Worm (Caenorhabditis elegans): ENCODE data around the gene lmtr-2.

Gene lmtr-2

ce11 chrV:8041336-8041868 is 30.5 kb upstream of the lmtr-2 start:
- TF ChIP-seq ref-1 (GFP tag; conservative IDR thresholded peaks at IDR 0.05) = no peak
- TF ChIP-seq ztf-29 (GFP tag; IDR thresholded peaks at IDR 0.05) = no peak
- no peak for TF ChIP-seq T22C8.4 (GFP tag; IDR thresholded peaks at IDR 0.05)
- no peak for TF ChIP-seq cog-1 (tag; optimal IDR thresholded peaks at IDR 0.05)
- no peak for TF ChIP-seq tab-1 (GFP tag; IDR thresholded peaks at IDR 0.05)
- no peak for TF ChIP-seq flt-1 (GFP tag; IDR thresholded peaks at IDR 0.05)
- TF ChIP-seq med-1 (GFP tag; optimal IDR thresholded peaks at IDR 0.05; ENCODE audit: insufficient read depth) = no peak
- TF ChIP-seq klf-2 (GFP tag; conservative IDR thresholded peaks at IDR 0.05) = no peak
- no peak for TF ChIP-seq ztf-23 (GFP tag; IDR thresholded peaks at IDR 0.05)

ce11 chrV:8040247-8041084 is 29.6 kb upstream of the lmtr-2 start:
- TF ChIP-seq cog-1 (tag; optimal IDR thresholded peaks at IDR 0.05) (no peak), ztf-29 (GFP tag; IDR thresholded peaks at IDR 0.05) (no peak), T22C8.4 (GFP tag; IDR thresholded peaks at IDR 0.05) (no peak), tab-1 (GFP tag; IDR thresholded peaks at IDR 0.05) (no peak), ztf-23 (GFP tag; IDR thresholded peaks at IDR 0.05) (no peak), flt-1 (GFP tag; IDR thresholded peaks at IDR 0.05) (no peak), klf-2 (GFP tag; conservative IDR thresholded peaks at IDR 0.05) (no peak), med-1 (GFP tag; optimal IDR thresholded peaks at IDR 0.05; ENCODE audit: insufficient read depth) (no peak), ref-1 (GFP tag; conservative IDR thresholded peaks at IDR 0.05) (no peak)

ce11 chrV:8039606-8040005 is 28.7 kb upstream of the lmtr-2 start:
- TF ChIP-seq ref-1 (GFP tag; conservative IDR thresholded peaks at IDR 0.05) (no peak), ztf-23 (GFP tag; IDR thresholded peaks at IDR 0.05) (no peak), med-1 (GFP tag; optimal IDR thresholded peaks at IDR 0.05; ENCODE audit: insufficient read depth) (no peak), cog-1 (tag; optimal IDR thresholded peaks at IDR 0.05) (no peak), flt-1 (GFP tag; IDR thresholded peaks at IDR 0.05) (peak; percentile 58; the same call in 1 of the 2 replicates), T22C8.4 (GFP tag; IDR thresholded peaks at IDR 0.05) (no peak), ztf-29 (GFP tag; IDR thresholded peaks at IDR 0.05) (no peak)

ce11 chrV:8039085-8039525 is 28.2 kb upstream of the lmtr-2 start:
- no peak for TF ChIP-seq T22C8.4 (GFP tag; IDR thresholded peaks at IDR 0.05)
- TF ChIP-seq klf-2 (GFP tag; conservative IDR thresholded peaks at IDR 0.05) = no peak
- TF ChIP-seq ztf-23 (GFP tag; IDR thresholded peaks at IDR 0.05) = peak; percentile 56; the same call in 1 of the 2 replicates
- peak; percentile 38 for TF ChIP-seq flt-1 (GFP tag; IDR thresholded peaks at IDR 0.05)

ce11 chrV:8035947-8036346 is 25.0 kb upstream of the lmtr-2 start, which contains the start of gene ZC513.14:
TSS of gene ZC513.14 (minus strand) at chrV:8036047.
- TF ChIP-seq klf-2 (GFP tag; conservative IDR thresholded peaks at IDR 0.05) (no peak), cog-1 (tag; optimal IDR thresholded peaks at IDR 0.05) (no peak), ztf-29 (GFP tag; IDR thresholded peaks at IDR 0.05) (no peak), tab-1 (GFP tag; IDR thresholded peaks at IDR 0.05) (no peak), med-1 (GFP tag; optimal IDR thresholded peaks at IDR 0.05; ENCODE audit: insufficient read depth) (no peak), flt-1 (GFP tag; IDR thresholded peaks at IDR 0.05) (no peak), ref-1 (GFP tag; conservative IDR thresholded peaks at IDR 0.05) (no peak), T22C8.4 (GFP tag; IDR thresholded peaks at IDR 0.05) (no peak), ztf-23 (GFP tag; IDR thresholded peaks at IDR 0.05) (no peak)

- no peak for TF ChIP-seq T22C8.4 (GFP tag; IDR thresholded peaks at IDR 0.05)
- no peak for TF ChIP-seq med-1 (GFP tag; optimal IDR thresholded peaks at IDR 0.05; ENCODE audit: insufficient read depth)
- TF ChIP-seq klf-2 (GFP tag; conservative IDR thresholded peaks at IDR 0.05) = no peak
- TF ChIP-seq ztf-29 (GFP tag; IDR thresholded peaks at IDR 0.05) = no peak
- TF ChIP-seq cog-1 (tag; optimal IDR thresholded peaks at IDR 0.05) = no peak
- no peak for TF ChIP-seq tab-1 (GFP tag; IDR thresholded peaks at IDR 0.05)
- no peak for TF ChIP-seq ztf-23 (GFP tag; IDR thresholded peaks at IDR 0.05)
- TF ChIP-seq flt-1 (GFP tag; IDR thresholded peaks at IDR 0.05) = no peak
- TF ChIP-seq ref-1 (GFP tag; conservative IDR thresholded peaks at IDR 0.05) = no peak
Observed at ce11 chrV:8034811-8035210, 23.9 kb upstream of the lmtr-2 start, which contains the start of gene algn-12. TSS of gene algn-12 (plus strand) at chrV:8035111.

- TF ChIP-seq klf-2 (GFP tag; conservative IDR thresholded peaks at IDR 0.05) = no peak
- no peak for TF ChIP-seq ztf-29 (GFP tag; IDR thresholded peaks at IDR 0.05)
- no peak for TF ChIP-seq ref-1 (GFP tag; conservative IDR thresholded peaks at IDR 0.05)
- no peak for TF ChIP-seq ztf-23 (GFP tag; IDR thresholded peaks at IDR 0.05)
- TF ChIP-seq med-1 (GFP tag; optimal IDR thresholded peaks at IDR 0.05; ENCODE audit: insufficient read depth) = no peak
- no peak for TF ChIP-seq flt-1 (GFP tag; IDR thresholded peaks at IDR 0.05)
- no peak for TF ChIP-seq tab-1 (GFP tag; IDR thresholded peaks at IDR 0.05)
- TF ChIP-seq T22C8.4 (GFP tag; IDR thresholded peaks at IDR 0.05) = no peak
Observed at ce11 chrV:8031121-8031520, 20.2 kb upstream of the lmtr-2 start, which contains the start of gene vars-1. TSS of gene vars-1 (plus strand) at chrV:8031411.

ce11 chrV:8028825-8029489 is 18.1 kb upstream of the lmtr-2 start, which contains the start of gene oma-2:
TSS of gene oma-2 (plus strand) at chrV:8029439.
- TF ChIP-seq cog-1 (tag; optimal IDR thresholded peaks at IDR 0.05) (no peak), tab-1 (GFP tag; IDR thresholded peaks at IDR 0.05) (no peak), klf-2 (GFP tag; conservative IDR thresholded peaks at IDR 0.05) (no peak), ref-1 (GFP tag; conservative IDR thresholded peaks at IDR 0.05) (no peak), ztf-23 (GFP tag; IDR thresholded peaks at IDR 0.05) (no peak), flt-1 (GFP tag; IDR thresholded peaks at IDR 0.05) (no peak), ztf-29 (GFP tag; IDR thresholded peaks at IDR 0.05) (no peak), med-1 (GFP tag; optimal IDR thresholded peaks at IDR 0.05; ENCODE audit: insufficient read depth) (no peak), T22C8.4 (GFP tag; IDR thresholded peaks at IDR 0.05) (no peak)

Measured in whole organism, midembryonic.